Worm (Caenorhabditis elegans): ENCODE results near the gene Y45G5AM.9.

- TF ChIP-seq ztf-29 (GFP tag; IDR thresholded peaks at IDR 0.05): no peak
- no peak for TF ChIP-seq klf-2 (GFP tag; conservative IDR thresholded peaks at IDR 0.05)
These were observed 17.1 kb upstream of the Y45G5AM.9 start for ce11 chrV:4211521-4211920.

Data from whole organism, midembryonic.